Worm (Caenorhabditis elegans) whole organism, mixed stage, embryonic: ENCODE results near the gene srh-2.

Experiments used
- M03D4.4 ChIP-seq: sonication (generic microtip); optimal IDR thresholded peaks from 2 replicates; lab custom pipeline; 2017; ENCODE audit warnings: mild to moderate bottlenecking, missing genetic modification characterization, missing compliant biosample characterization
- blmp-1 ChIP-seq: fragments of 150-350 bp; optimal IDR thresholded peaks from 2 replicates; lab custom pipeline; 2014; ENCODE audit warnings: missing biosample characterization, missing genetic modification characterization
- ceh-39 ChIP-seq: fragments of 150-350 bp; optimal IDR thresholded peaks from 2 replicates; lab custom pipeline; 2014; ENCODE audit warnings: missing biosample characterization, missing genetic modification characterization
- ceh-43 ChIP-seq: fragments of 200-800 bp; sonication (Bioruptor generic); optimal IDR thresholded peaks from 2 replicates; lab custom pipeline; 2018; ENCODE audit warnings: mild to moderate bottlenecking, missing genetic modification characterization, moderate library complexity, missing compliant biosample characterization
- ces-1 ChIP-seq: fragments of 150-350 bp; optimal IDR thresholded peaks from 2 replicates; lab custom pipeline; 2014; ENCODE audit warnings: missing biosample characterization, missing genetic modification reagents, missing genetic modification characterization
- cnd-1 ChIP-seq: fragments of 200-800 bp; sonication (Bioruptor generic); optimal IDR thresholded peaks from 2 replicates; lab custom pipeline; 2018; ENCODE audit warnings: mild to moderate bottlenecking, missing genetic modification characterization, missing compliant biosample characterization
- drap-1 ChIP-seq: fragments of 200-800 bp; sonication (Bioruptor generic); optimal IDR thresholded peaks from 3 replicates; lab custom pipeline; 2018; ENCODE audit warnings: mild to moderate bottlenecking, missing genetic modification characterization, missing compliant biosample characterization
- elt-1 ChIP-seq: sonication (generic microtip); optimal IDR thresholded peaks from 2 replicates; lab custom pipeline; 2017; ENCODE audit warnings: missing genetic modification characterization, mild to moderate bottlenecking, missing compliant biosample characterization, antibody characterized with exemption, moderate library complexity, borderline replicate concordance; ENCODE audit not compliant: insufficient read depth
- ham-2 ChIP-seq: fragments of 200-800 bp; sonication (Bioruptor generic); optimal IDR thresholded peaks from 2 replicates; lab custom pipeline; 2018; ENCODE audit warnings: mild to moderate bottlenecking, missing genetic modification characterization, missing compliant biosample characterization
- hlh-1 ChIP-seq: fragments of 150-350 bp; optimal IDR thresholded peaks from 2 replicates; lab custom pipeline; 2014; ENCODE audit warnings: missing biosample characterization, missing genetic modification reagents, missing genetic modification characterization
- lin-13 ChIP-seq: fragments of 150-350 bp; optimal IDR thresholded peaks from 2 replicates; lab custom pipeline; 2014; ENCODE audit warnings: missing biosample characterization, missing genetic modification characterization
- lin-32 ChIP-seq: fragments of 200-800 bp; sonication (Bioruptor generic); optimal IDR thresholded peaks from 2 replicates; lab custom pipeline; 2018; ENCODE audit warnings: mild to moderate bottlenecking, missing genetic modification characterization, missing compliant biosample characterization
- lsy-2 ChIP-seq: fragments of 150-350 bp; optimal IDR thresholded peaks from 2 replicates; lab custom pipeline; 2014; ENCODE audit warnings: missing biosample characterization, missing genetic modification characterization
- mab-5 ChIP-seq: fragments of 150-350 bp; optimal IDR thresholded peaks from 2 replicates; lab custom pipeline; 2014; ENCODE audit warnings: missing biosample characterization, missing genetic modification characterization
- nhr-12 ChIP-seq: fragments of 150-350 bp; optimal IDR thresholded peaks from 2 replicates; lab custom pipeline; 2014; ENCODE audit warnings: missing biosample characterization, missing genetic modification characterization
- nhr-2 ChIP-seq: fragments of 150-350 bp; optimal IDR thresholded peaks from 2 replicates; lab custom pipeline; 2014; ENCODE audit warnings: missing biosample characterization, missing genetic modification characterization
- nhr-237 ChIP-seq: fragments of 150-350 bp; optimal IDR thresholded peaks from 2 replicates; lab custom pipeline; 2014; ENCODE audit warnings: missing biosample characterization, missing genetic modification characterization
- nhr-28 ChIP-seq: fragments of 150-350 bp; optimal IDR thresholded peaks from 2 replicates; lab custom pipeline; 2014; ENCODE audit warnings: missing biosample characterization, missing genetic modification characterization
- nhr-76 ChIP-seq: sonication (generic microtip); optimal IDR thresholded peaks from 2 replicates; lab custom pipeline; 2017; ENCODE audit warnings: missing biosample characterization, missing genetic modification characterization
- sem-2 ChIP-seq: fragments of 200-800 bp; sonication (Bioruptor generic); optimal IDR thresholded peaks from 2 replicates; lab custom pipeline; 2018; ENCODE audit warnings: mild to moderate bottlenecking, missing genetic modification characterization, missing compliant biosample characterization
- snpc-4 ChIP-seq: fragments of 150-350 bp; optimal IDR thresholded peaks from 2 replicates; lab custom pipeline; 2014; ENCODE audit warnings: missing biosample characterization, missing genetic modification characterization
- tbx-8 ChIP-seq: fragments of 200-800 bp; sonication (Bioruptor generic); optimal IDR thresholded peaks from 2 replicates; lab custom pipeline; 2018; ENCODE audit warnings: mild to moderate bottlenecking, missing genetic modification characterization, moderate library complexity, missing compliant biosample characterization
- unc-120 ChIP-seq: sonication (generic microtip); optimal IDR thresholded peaks from 2 replicates; lab custom pipeline; 2017; ENCODE audit warnings: missing genetic modification characterization, missing compliant biosample characterization; ENCODE audit not compliant: poor library complexity, severe bottlenecking
- unc-62 ChIP-seq: fragments of 150-350 bp; optimal IDR thresholded peaks from 2 replicates; lab custom pipeline; 2014; ENCODE audit warnings: missing biosample characterization, missing genetic modification reagents, missing genetic modification characterization
- ztf-11 ChIP-seq: fragments of 150-350 bp; optimal IDR thresholded peaks from 2 replicates; lab custom pipeline; 2014; ENCODE audit warnings: missing biosample characterization, missing genetic modification characterization

The srh-2 gene

ce11 chrV:726573-727483 lies 1.3 kb upstream of the srh-2 start:
- TF ChIP-seq hlh-1 (tag; lab: Kevin White, UChicago) (peak; percentile 77), unc-120 (peak; percentile 30), ceh-43 (GFP tag; lab: Kevin White, UChicago) (no peak)

ce11 chrV:728822-729493 lies 857 bp downstream of the srh-2 start:
- TF ChIP-seq ceh-43 (GFP tag; lab: Kevin White, UChicago) (no peak), hlh-1 (tag; lab: Kevin White, UChicago) (peak; percentile 2)

ce11 chrV:730216-730615 lies 2.1 kb downstream of the srh-2 start:
- TF ChIP-seq nhr-28 (no peak), blmp-1 (tag; lab: Kevin White, UChicago) (no peak), ztf-11 (tag; lab: Kevin White, UChicago) (no peak), unc-120 (no peak)

ce11 chrV:731330-731729 lies 3.2 kb downstream of the srh-2 start:
- TF ChIP-seq drap-1 (GFP tag; lab: Kevin White, UChicago) (peak; percentile 11), M03D4.4 (tag; lab: Kevin White, UChicago) (peak; percentile 41), hlh-1 (tag; lab: Kevin White, UChicago) (peak; percentile 98), ham-2 (GFP tag; lab: Kevin White, UChicago) (no peak), unc-120 (peak; percentile 91), ces-1 (GFP tag; lab: Kevin White, UChicago) (no peak), nhr-2 (tag; lab: Kevin White, UChicago) (peak; percentile 89), unc-62 (GFP tag; lab: Kevin White, UChicago) (peak; percentile 87)

ce11 chrV:736171-736570 lies 8.1 kb downstream of the srh-2 start, which contains the start of gene srj-25:
Gene srj-25, minus strand, starts transcription at chrV:736271.
- TF ChIP-seq lin-13: no peak
- no peak for TF ChIP-seq ces-1 (GFP tag; lab: Kevin White, UChicago)
- TF ChIP-seq nhr-76 (tag; lab: Kevin White, UChicago): no peak
- no peak for TF ChIP-seq sem-2 (GFP tag; lab: Kevin White, UChicago)
- no peak for TF ChIP-seq elt-1 (tag; lab: Kevin White, UChicago)
- no peak for TF ChIP-seq ztf-11 (tag; lab: Kevin White, UChicago)
- no peak for TF ChIP-seq lin-32 (GFP tag; lab: Kevin White, UChicago)
- TF ChIP-seq mab-5 (tag; lab: Kevin White, UChicago): no peak
- no peak for TF ChIP-seq ham-2 (GFP tag; lab: Kevin White, UChicago)
- no peak for TF ChIP-seq cnd-1 (tag; lab: Kevin White, UChicago)
- TF ChIP-seq, all 35 proteins: peak for 0

ce11 chrV:738770-739169 lies 10.7 kb downstream of the srh-2 start, which contains the start of gene srj-24:
Gene srj-24, minus strand, starts transcription at chrV:738870.
- TF ChIP-seq tbx-8 (GFP tag; lab: Kevin White, UChicago) (no peak), unc-62 (GFP tag; lab: Kevin White, UChicago) (no peak), nhr-12 (tag; lab: Kevin White, UChicago) (no peak), ceh-39 (tag; lab: Kevin White, UChicago) (no peak), nhr-237 (no peak)

- TF ChIP-seq ham-2 (GFP tag; lab: Kevin White, UChicago) (no peak), unc-120 (no peak), sem-2 (GFP tag; lab: Kevin White, UChicago) (no peak), snpc-4 (tag; lab: Kevin White, UChicago) (no peak), lsy-2 (tag; lab: Kevin White, UChicago) (no peak)
These were observed 13.7 kb downstream of the srh-2 start, which contains the start of gene C05E4.7 for ce11 chrV:741820-742219. Gene C05E4.7, plus strand, starts transcription at chrV:742120.
